Fruit fly (Drosophila melanogaster) whole organism, adult: Measurements from ENCODE around the gene Rbp1-like.

Source experiments
- CG11617 ChIP-seq: fragments of 200-800 bp; sonication (Bioruptor generic); optimal IDR thresholded peaks from 2 replicates; lab custom pipeline; 2017; ENCODE audit warnings: mild to moderate bottlenecking, missing biosample characterization, missing genetic modification reagents, missing genetic modification characterization
- CG12768 ChIP-seq: fragments of 200-800 bp; sonication (Bioruptor generic); optimal IDR thresholded peaks from 2 replicates; lab custom pipeline; 2017; ENCODE audit warnings: missing biosample characterization, missing genetic modification characterization, mild to moderate bottlenecking, moderate library complexity, missing genetic modification reagents
- CG1620 ChIP-seq: fragments of 200-800 bp; sonication (Bioruptor generic); optimal IDR thresholded peaks from 2 replicates; lab custom pipeline; 2016; ENCODE audit warnings: missing biosample characterization, missing genetic modification characterization
- CG5204 ChIP-seq: fragments of 200-800 bp; sonication (Bioruptor generic); optimal IDR thresholded peaks from 2 replicates; lab custom pipeline; 2016; ENCODE audit warnings: missing biosample characterization, missing genetic modification characterization
- CG7101 ChIP-seq: fragments of 200-800 bp; sonication (Bioruptor generic); optimal IDR thresholded peaks from 2 replicates; lab custom pipeline; 2018; ENCODE audit warnings: missing biosample characterization, mild to moderate bottlenecking, missing genetic modification characterization, moderate library complexity
- Mnt ChIP-seq: fragments of 200-800 bp; sonication (Bioruptor generic); optimal IDR thresholded peaks from 2 replicates; lab custom pipeline; 2016; ENCODE audit warnings: missing biosample characterization, mild to moderate bottlenecking, missing genetic modification characterization
- bab1 ChIP-seq: fragments of 200-800 bp; sonication (Bioruptor generic); optimal IDR thresholded peaks from 3 replicates; lab custom pipeline; 2019; ENCODE audit warnings: missing biosample characterization, mild to moderate bottlenecking, missing genetic modification characterization, moderate library complexity
- cic ChIP-seq: fragments of 200-800 bp; sonication (Bioruptor generic); optimal IDR thresholded peaks from 2 replicates; lab custom pipeline; 2017; ENCODE audit warnings: missing biosample characterization, mild to moderate bottlenecking, missing genetic modification characterization, moderate library complexity
- kay ChIP-seq: fragments of 200-800 bp; sonication (Bioruptor generic); peaks from one replicate; lab custom pipeline; 2016; ENCODE audit warnings: missing biosample characterization, missing genetic modification characterization, borderline replicate concordance
- ovo ChIP-seq: fragments of 200-800 bp; sonication (Bioruptor generic); optimal IDR thresholded peaks from 2 replicates; lab custom pipeline; 2016; ENCODE audit warnings: missing biosample characterization, missing genetic modification characterization
- tj ChIP-seq: fragments of 200-800 bp; sonication (Bioruptor generic); optimal IDR thresholded peaks from 3 replicates; lab custom pipeline; 2017; ENCODE audit warnings: missing biosample characterization, mild to moderate bottlenecking, missing genetic modification characterization, moderate library complexity
- toe ChIP-seq: fragments of 200-800 bp; sonication (Bioruptor generic); optimal IDR thresholded peaks from 2 replicates; lab custom pipeline; 2016; ENCODE audit warnings: missing biosample characterization, missing genetic modification characterization

- TF ChIP-seq Mnt (no peak), bab1 (no peak), CG11617 (GFP tag; lab: Kevin White, UChicago) (no peak), ovo (GFP tag; lab: Kevin White, UChicago) (no peak), tj (no peak), toe (GFP tag; lab: Kevin White, UChicago) (no peak), kay (GFP tag; lab: Kevin White, UChicago) (no peak), CG1620 (GFP tag; lab: Kevin White, UChicago) (peak; percentile 4), cic (GFP tag; lab: Kevin White, UChicago) (no peak), CG12768 (no peak), CG5204 (no peak), CG7101 (tag; lab: Kevin White, UChicago) (peak; percentile 14)
These were observed 26.2 kb upstream of the Rbp1-like start for dm6 chrX:13410887-13411286.
